Worm (Caenorhabditis elegans): Measurements from ENCODE around the gene col-17.
"Not testable (repeated sequence)": the region's sequence is repeated elsewhere in the genome, so short reads cannot be mapped to it uniquely, and the experiment has no call there.

col-17 gene

DNA sequence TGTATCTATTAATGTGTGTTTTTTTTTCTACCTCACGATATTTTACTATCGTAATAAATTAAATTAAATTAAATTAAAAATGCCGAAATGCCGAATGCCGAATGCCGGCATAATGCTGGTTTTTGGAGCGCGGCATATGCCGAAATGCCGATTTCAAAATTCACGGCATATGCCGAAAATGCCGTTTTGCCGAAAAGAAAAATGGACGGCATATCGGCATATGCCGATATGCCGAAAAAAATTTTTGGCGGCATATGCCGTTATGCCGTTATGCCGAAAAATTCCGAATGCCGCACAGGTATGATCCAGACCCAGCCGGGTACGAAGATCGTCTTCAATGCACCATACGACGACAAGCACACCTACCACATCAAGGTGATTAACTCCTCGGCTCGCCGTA is 31.2 kb upstream of the col-17 start, which contains the start of gene msp-32:
Gene msp-32, plus strand, starts transcription at position 301 of the 400 bp plus-strand sequence.
- not testable (repeated sequence) for TF ChIP-seq tab-1 (GFP tag; IDR thresholded peaks at IDR 0.05); flt-1 (GFP tag; IDR thresholded peaks at IDR 0.05); ref-1 (GFP tag; conservative IDR thresholded peaks at IDR 0.05)

DNA sequence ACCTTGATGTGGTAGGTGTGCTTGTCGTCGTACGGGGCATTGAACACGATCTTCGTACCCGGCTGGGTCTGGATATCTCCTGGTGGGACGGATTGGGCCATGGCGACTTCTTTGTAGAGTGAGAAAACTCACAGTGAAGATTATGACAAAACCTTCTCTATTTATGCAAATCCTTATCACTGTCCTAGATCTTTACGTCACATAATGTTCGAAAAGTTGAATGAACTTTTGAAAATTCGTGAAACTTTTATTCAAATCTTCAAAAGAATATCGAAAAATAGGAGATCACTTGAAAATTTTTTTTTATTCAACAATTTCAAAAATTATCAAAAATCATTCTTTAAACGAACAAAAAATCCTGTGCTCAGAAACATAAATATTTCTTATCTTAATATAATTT is 25.2 kb upstream of the col-17 start, which contains the start of gene msp-33:
Gene msp-33, minus strand, starts transcription at position 101 of the 400 bp plus-strand sequence.
- TF ChIP-seq ztf-29 (GFP tag; IDR thresholded peaks at IDR 0.05) (no peak), klf-2 (GFP tag; conservative IDR thresholded peaks at IDR 0.05) (no peak), ztf-23 (GFP tag; IDR thresholded peaks at IDR 0.05) (no peak), ref-1 (GFP tag; conservative IDR thresholded peaks at IDR 0.05) (no peak), tab-1 (GFP tag; IDR thresholded peaks at IDR 0.05) (no peak), flt-1 (GFP tag; IDR thresholded peaks at IDR 0.05) (no peak), med-1 (GFP tag; optimal IDR thresholded peaks at IDR 0.05; ENCODE audit: insufficient read depth) (no peak), cog-1 (tag; optimal IDR thresholded peaks at IDR 0.05) (no peak), T22C8.4 (GFP tag; IDR thresholded peaks at IDR 0.05) (no peak)

DNA sequence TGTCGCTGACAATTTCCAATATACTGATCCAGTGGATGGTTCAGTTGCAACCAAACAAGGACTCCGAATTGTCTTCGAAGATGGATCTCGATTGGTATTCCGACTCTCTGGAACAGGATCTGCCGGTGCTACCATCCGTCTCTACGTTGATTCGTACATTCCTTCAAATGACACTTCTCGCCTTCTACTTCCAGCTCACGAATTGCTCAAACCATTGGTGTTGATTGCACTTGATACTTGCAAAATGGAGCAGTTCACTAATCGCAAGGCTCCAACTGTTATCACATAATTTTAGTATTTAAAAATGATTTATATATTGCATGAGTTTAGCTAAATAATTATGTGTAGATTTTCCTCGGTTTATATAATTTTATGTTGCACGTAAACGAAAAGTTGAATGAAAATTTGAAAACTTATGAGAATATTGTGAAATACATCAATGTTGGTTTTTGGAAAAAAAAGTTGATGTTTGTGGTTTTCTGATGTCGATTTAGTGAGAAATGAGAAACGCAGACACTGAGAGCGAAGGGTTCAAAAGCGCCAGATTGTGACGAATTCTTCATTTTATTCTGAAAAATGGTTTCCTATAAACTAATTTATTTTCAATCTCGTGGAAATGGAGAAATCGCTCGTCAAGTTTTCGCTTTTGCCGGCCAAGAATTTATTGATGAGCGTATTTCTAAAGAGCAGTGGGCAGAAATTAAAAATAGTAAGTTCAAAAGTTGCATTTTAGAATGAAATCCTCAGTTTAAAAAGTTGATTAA is 23.8 kb upstream of the col-17 start, which contains the start of gene gst-9:
Gene gst-9, plus strand, starts transcription at position 574 of the 764 bp plus-strand sequence.
- TF ChIP-seq cog-1 (tag; optimal IDR thresholded peaks at IDR 0.05) (no peak), ztf-23 (GFP tag; IDR thresholded peaks at IDR 0.05) (no peak), ztf-29 (GFP tag; IDR thresholded peaks at IDR 0.05) (no peak), ref-1 (GFP tag; conservative IDR thresholded peaks at IDR 0.05) (no peak), T22C8.4 (GFP tag; IDR thresholded peaks at IDR 0.05) (no peak), flt-1 (GFP tag; IDR thresholded peaks at IDR 0.05) (no peak), med-1 (GFP tag; optimal IDR thresholded peaks at IDR 0.05; ENCODE audit: insufficient read depth) (no peak), tab-1 (GFP tag; IDR thresholded peaks at IDR 0.05) (no peak), klf-2 (GFP tag; conservative IDR thresholded peaks at IDR 0.05) (no peak)

DNA sequence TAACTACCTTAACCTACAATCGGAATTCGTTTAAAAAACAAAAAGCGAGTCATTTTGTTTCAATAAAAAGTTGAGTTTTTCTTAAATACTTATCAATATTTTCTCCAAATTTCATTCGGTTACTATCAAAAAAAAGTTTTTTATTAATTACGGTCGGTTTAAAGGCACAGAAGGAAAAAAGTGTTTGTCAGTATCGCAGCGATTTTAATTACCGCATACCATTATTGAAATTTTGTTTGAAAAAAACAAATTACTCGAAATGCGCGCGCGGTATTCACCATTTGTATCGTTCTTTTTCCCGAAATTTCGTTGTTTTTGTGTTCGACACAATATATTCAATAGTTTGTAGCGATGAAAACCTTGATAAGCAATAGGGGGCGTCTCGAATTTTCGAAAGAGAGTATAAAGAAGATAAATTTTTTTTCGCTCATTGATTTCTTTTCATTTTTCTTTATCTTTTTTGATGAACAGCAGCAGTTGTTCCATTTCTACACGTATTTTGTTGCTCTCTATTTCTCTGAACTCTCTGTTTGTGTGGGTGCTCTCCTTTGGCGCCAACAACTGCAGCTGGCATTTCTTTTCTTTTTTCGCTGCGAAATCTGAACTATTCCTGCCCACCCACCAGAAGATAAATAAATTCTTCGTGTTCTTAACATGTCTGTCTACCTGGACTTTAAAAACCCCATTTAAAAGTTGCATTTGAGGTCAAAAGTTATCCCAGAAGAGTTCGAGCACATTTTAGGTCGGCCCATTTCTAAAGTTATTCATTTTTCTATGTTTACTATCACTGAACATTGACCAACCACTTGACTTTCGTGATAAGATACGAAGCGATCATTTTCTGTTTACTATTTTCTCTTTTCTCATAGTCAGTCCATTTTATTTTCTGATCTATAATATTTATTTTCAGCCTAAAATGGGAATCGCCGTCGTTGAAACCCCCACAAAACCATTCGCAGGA is 21.4 kb upstream of the col-17 start, which contains the start of gene pgm-1:
Gene pgm-1, plus strand, starts transcription at position 911 of the 961 bp plus-strand sequence.
- TF ChIP-seq cog-1 (tag; optimal IDR thresholded peaks at IDR 0.05) (no peak), ztf-29 (GFP tag; IDR thresholded peaks at IDR 0.05) (no peak), tab-1 (GFP tag; IDR thresholded peaks at IDR 0.05) (no peak), med-1 (GFP tag; optimal IDR thresholded peaks at IDR 0.05; ENCODE audit: insufficient read depth) (no peak), flt-1 (GFP tag; IDR thresholded peaks at IDR 0.05) (no peak), T22C8.4 (GFP tag; IDR thresholded peaks at IDR 0.05) (no peak), ztf-23 (GFP tag; IDR thresholded peaks at IDR 0.05) (no peak)

DNA sequence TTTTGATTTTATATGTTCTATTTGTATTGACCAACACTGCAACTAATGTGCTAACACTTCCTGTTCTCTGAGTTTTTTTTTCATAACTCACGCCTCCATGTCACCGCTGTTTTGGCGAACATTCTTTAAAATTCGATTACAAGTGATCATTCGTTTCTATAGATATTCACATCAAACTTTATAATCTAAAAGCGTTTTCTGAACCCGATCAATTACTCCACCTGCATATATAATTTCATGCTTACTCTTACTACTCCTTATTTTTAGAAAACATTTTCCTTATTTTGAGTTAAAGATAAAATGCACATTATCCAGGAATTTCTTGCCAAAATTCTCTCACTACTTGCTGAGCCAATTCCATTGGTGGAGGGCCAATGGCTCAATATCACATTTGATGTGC is 18.6 kb upstream of the col-17 start, which contains the start of gene R05F9.7:
Gene R05F9.7, plus strand, starts transcription at position 301 of the 400 bp plus-strand sequence.
- TF ChIP-seq ztf-29 (GFP tag; IDR thresholded peaks at IDR 0.05), result no peak
- no peak for TF ChIP-seq cog-1 (tag; optimal IDR thresholded peaks at IDR 0.05)
- no peak for TF ChIP-seq ztf-23 (GFP tag; IDR thresholded peaks at IDR 0.05)
- no peak for TF ChIP-seq med-1 (GFP tag; optimal IDR thresholded peaks at IDR 0.05; ENCODE audit: insufficient read depth)
- TF ChIP-seq flt-1 (GFP tag; IDR thresholded peaks at IDR 0.05), result no peak
- no peak for TF ChIP-seq klf-2 (GFP tag; conservative IDR thresholded peaks at IDR 0.05)
- no peak for TF ChIP-seq tab-1 (GFP tag; IDR thresholded peaks at IDR 0.05)
- TF ChIP-seq T22C8.4 (GFP tag; IDR thresholded peaks at IDR 0.05), result no peak
- TF ChIP-seq ref-1 (GFP tag; conservative IDR thresholded peaks at IDR 0.05), result no peak

DNA sequence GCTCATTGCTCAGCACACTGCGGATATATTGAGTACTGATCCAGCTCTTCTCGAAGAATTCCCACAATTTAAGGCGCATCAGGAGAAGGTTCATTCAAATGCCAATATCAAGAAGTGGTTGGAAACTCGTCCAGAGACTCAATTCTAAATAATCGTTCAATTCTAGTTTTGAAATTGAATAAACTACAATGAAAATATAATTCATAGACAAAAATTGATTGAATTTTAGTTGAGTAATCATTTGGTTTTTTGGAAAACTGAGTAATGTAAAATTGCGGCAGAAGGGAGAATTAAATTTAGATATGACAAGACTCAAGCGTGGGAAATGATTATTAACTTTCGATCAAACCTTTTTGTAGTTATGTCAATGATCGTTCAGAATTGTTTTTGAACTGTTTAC is 17.0 kb upstream of the col-17 start:
- no peak for TF ChIP-seq ztf-23 (GFP tag; IDR thresholded peaks at IDR 0.05)
- no peak for TF ChIP-seq flt-1 (GFP tag; IDR thresholded peaks at IDR 0.05)

DNA sequence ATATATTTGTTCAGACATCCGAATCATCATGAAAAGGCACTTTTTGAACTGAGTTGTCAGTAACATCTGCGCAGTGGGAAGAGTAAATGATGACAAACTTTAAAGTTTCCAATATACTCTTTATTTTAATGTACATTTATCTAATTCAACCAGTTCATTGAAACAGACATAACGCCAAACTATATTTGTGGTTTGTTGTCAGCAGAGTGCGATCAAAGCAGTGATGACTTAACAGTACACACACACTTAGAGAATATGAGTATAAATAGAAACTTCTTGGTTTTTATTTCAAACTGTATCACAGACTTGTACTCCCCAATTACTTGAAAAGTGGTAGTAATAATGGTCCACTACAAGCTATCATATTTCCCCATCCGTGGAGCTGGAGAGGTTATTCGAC is 16.0 kb upstream of the col-17 start, which contains the start of gene gst-8:
Gene gst-8, plus strand, starts transcription at position 301 of the 400 bp plus-strand sequence.
- no peak for TF ChIP-seq cog-1 (tag; optimal IDR thresholded peaks at IDR 0.05)
- TF ChIP-seq T22C8.4 (GFP tag; IDR thresholded peaks at IDR 0.05), result no peak
- no peak for TF ChIP-seq ref-1 (GFP tag; conservative IDR thresholded peaks at IDR 0.05)
- no peak for TF ChIP-seq med-1 (GFP tag; optimal IDR thresholded peaks at IDR 0.05; ENCODE audit: insufficient read depth)
- no peak for TF ChIP-seq klf-2 (GFP tag; conservative IDR thresholded peaks at IDR 0.05)

DNA sequence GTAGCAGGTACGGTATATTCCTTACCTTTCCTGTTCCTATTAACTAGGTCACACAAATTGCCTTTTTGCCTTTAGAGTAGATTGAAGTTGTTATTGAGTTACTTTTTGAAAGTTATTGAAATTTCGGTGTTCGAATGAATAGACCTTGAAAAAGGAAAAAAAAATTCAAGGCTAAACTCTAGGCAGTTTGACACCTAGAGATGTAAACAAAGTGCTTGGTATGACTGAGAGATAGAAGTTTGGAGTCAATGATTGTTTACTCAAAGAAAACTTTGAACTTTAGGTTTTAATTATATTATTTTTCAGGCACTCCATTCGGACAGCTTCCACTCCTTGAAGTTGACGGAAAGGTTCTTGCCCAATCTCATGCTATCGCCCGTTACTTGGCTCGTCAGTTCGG is 15.1 kb upstream of the col-17 start:
- TF ChIP-seq ztf-23 (GFP tag; IDR thresholded peaks at IDR 0.05) (no peak), T22C8.4 (GFP tag; IDR thresholded peaks at IDR 0.05) (no peak), ztf-29 (GFP tag; IDR thresholded peaks at IDR 0.05) (no peak), tab-1 (GFP tag; IDR thresholded peaks at IDR 0.05) (no peak), cog-1 (tag; optimal IDR thresholded peaks at IDR 0.05) (no peak), klf-2 (GFP tag; conservative IDR thresholded peaks at IDR 0.05) (no peak), flt-1 (GFP tag; IDR thresholded peaks at IDR 0.05) (no peak), ref-1 (GFP tag; conservative IDR thresholded peaks at IDR 0.05) (no peak), med-1 (GFP tag; optimal IDR thresholded peaks at IDR 0.05; ENCODE audit: insufficient read depth) (no peak)

DNA sequence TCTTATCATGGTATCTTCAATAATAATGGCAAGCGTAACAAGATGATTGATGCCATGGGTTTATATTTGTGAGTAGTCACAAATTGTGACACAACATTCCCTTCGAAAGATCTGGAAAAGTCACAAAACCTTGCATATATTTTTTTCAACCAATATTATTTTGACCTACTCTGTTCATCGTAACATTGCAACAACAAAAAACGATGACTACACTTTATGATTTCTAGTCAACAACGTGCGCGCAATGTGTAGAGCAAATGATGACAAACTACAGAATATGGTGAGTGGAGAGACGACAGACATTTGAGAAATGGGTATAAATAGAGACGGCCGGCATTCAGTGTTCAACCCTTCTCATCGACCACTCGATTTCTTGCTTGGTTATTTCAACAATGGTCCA is 14.4 kb upstream of the col-17 start, which contains the start of gene gst-7:
Gene gst-7, plus strand, starts transcription at position 336 of the 400 bp plus-strand sequence.
- TF ChIP-seq ztf-29 (GFP tag; IDR thresholded peaks at IDR 0.05) (no peak), ztf-23 (GFP tag; IDR thresholded peaks at IDR 0.05) (no peak), flt-1 (GFP tag; IDR thresholded peaks at IDR 0.05) (no peak), cog-1 (tag; optimal IDR thresholded peaks at IDR 0.05) (no peak), tab-1 (GFP tag; IDR thresholded peaks at IDR 0.05) (no peak), med-1 (GFP tag; optimal IDR thresholded peaks at IDR 0.05; ENCODE audit: insufficient read depth) (no peak), T22C8.4 (GFP tag; IDR thresholded peaks at IDR 0.05) (no peak), klf-2 (GFP tag; conservative IDR thresholded peaks at IDR 0.05) (no peak), ref-1 (GFP tag; conservative IDR thresholded peaks at IDR 0.05) (no peak)
